Worm (Caenorhabditis elegans) whole organism, late embryonic: ENCODE measurements around the gene Y48A6B.9.
"Not testable (repeated sequence)": the region's sequence is repeated elsewhere in the genome, so short reads cannot be mapped to it uniquely, and the experiment has no call there.

Source experiments
- C38D4.7 ChIP-seq: fragments of 200-800 bp; sonication (Bioruptor generic); optimal IDR thresholded peaks from 2 replicates; lab custom pipeline; 2018; ENCODE audit warnings: mild to moderate bottlenecking, missing genetic modification characterization, moderate library complexity, missing compliant biosample characterization
- F13H6.1 ChIP-seq: sonication (generic microtip); optimal IDR thresholded peaks from 2 replicates; lab custom pipeline; 2016; ENCODE audit warnings: missing genetic modification characterization, missing compliant biosample characterization
- Y22D7AL.16 ChIP-seq: sonication (generic microtip); optimal IDR thresholded peaks from 2 replicates; lab custom pipeline; 2016; ENCODE audit warnings: missing genetic modification characterization, missing compliant biosample characterization
- ceh-19 ChIP-seq: fragments of 200-800 bp; sonication (Bioruptor generic); optimal IDR thresholded peaks from 2 replicates; lab custom pipeline; 2018; ENCODE audit warnings: mild to moderate bottlenecking, missing genetic modification characterization, missing compliant biosample characterization
- ceh-22 ChIP-seq: sonication (generic microtip); optimal IDR thresholded peaks from 2 replicates; lab custom pipeline; 2017; ENCODE audit warnings: missing biosample characterization, missing genetic modification characterization
- ceh-24 ChIP-seq: sonication (generic microtip); optimal IDR thresholded peaks from 2 replicates; lab custom pipeline; 2016; ENCODE audit warnings: mild to moderate bottlenecking, missing genetic modification characterization, missing compliant biosample characterization
- ceh-30 ChIP-seq: fragments of 150-350 bp; optimal IDR thresholded peaks from 2 replicates; lab custom pipeline; 2014; ENCODE audit warnings: missing biosample characterization, missing genetic modification characterization
- ceh-31 ChIP-seq: sonication (generic microtip); optimal IDR thresholded peaks from 2 replicates; lab custom pipeline; 2016; ENCODE audit warnings: missing genetic modification characterization, missing compliant biosample characterization
- ceh-45 ChIP-seq: fragments of 200-800 bp; sonication (Bioruptor generic); IDR thresholded peaks from 2 replicates; pipeline ENCODE4 v1.3.6; 2022; ENCODE audit warnings: missing genetic modification reagents, missing genetic modification characterization, missing compliant biosample characterization
- ceh-48 ChIP-seq: sonication (generic microtip); optimal IDR thresholded peaks from 2 replicates; lab custom pipeline; 2016; ENCODE audit warnings: missing genetic modification characterization, inconsistent platforms, missing compliant biosample characterization
- ceh-6 ChIP-seq: fragments of 200-800 bp; sonication (Bioruptor generic); optimal IDR thresholded peaks from 2 replicates; lab custom pipeline; 2018; ENCODE audit warnings: mild to moderate bottlenecking, missing genetic modification characterization, missing compliant biosample characterization
- ceh-9 ChIP-seq: sonication (generic microtip); optimal IDR thresholded peaks from 2 replicates; lab custom pipeline; 2016; ENCODE audit warnings: mild to moderate bottlenecking, missing genetic modification characterization, inconsistent platforms, missing compliant biosample characterization
- dmd-4 ChIP-seq: sonication (generic microtip); optimal IDR thresholded peaks from 2 replicates; lab custom pipeline; 2016; ENCODE audit warnings: borderline replicate concordance, missing genetic modification characterization, missing compliant biosample characterization
- elt-2 ChIP-seq: sonication (generic microtip); optimal IDR thresholded peaks from 2 replicates; lab custom pipeline; 2016; ENCODE audit warnings: missing genetic modification reagents, missing genetic modification characterization, missing compliant biosample characterization
- elt-4 ChIP-seq: sonication (generic microtip); optimal IDR thresholded peaks from 2 replicates; lab custom pipeline; 2016; ENCODE audit warnings: missing genetic modification characterization, missing compliant biosample characterization
- ets-4 ChIP-seq: sonication (generic microtip); optimal IDR thresholded peaks from 2 replicates; lab custom pipeline; 2016; ENCODE audit warnings: missing genetic modification characterization, missing compliant biosample characterization
- fax-1 ChIP-seq: sonication (generic microtip); optimal IDR thresholded peaks from 2 replicates; lab custom pipeline; 2016; ENCODE audit warnings: missing genotype, missing genetic modification characterization, missing compliant biosample characterization
- gmeb-2 ChIP-seq: sonication (generic microtip); optimal IDR thresholded peaks from 2 replicates; lab custom pipeline; 2016; ENCODE audit warnings: missing genetic modification characterization, inconsistent platforms, missing compliant biosample characterization
- hlh-13 ChIP-seq: fragments of 200-800 bp; sonication (Bioruptor generic); optimal IDR thresholded peaks from 2 replicates; lab custom pipeline; 2018; ENCODE audit warnings: mild to moderate bottlenecking, missing genetic modification characterization, missing compliant biosample characterization
- lim-6 ChIP-seq: sonication (generic microtip); optimal IDR thresholded peaks from 2 replicates; lab custom pipeline; 2016; ENCODE audit warnings: missing genetic modification characterization, missing compliant biosample characterization
- lin-11 ChIP-seq: fragments of 200-800 bp; sonication (Bioruptor generic); optimal IDR thresholded peaks from 2 replicates; lab custom pipeline; 2018; ENCODE audit warnings: mild to moderate bottlenecking, missing genetic modification characterization, missing compliant biosample characterization
- nfya-1 ChIP-seq: sonication (generic microtip); optimal IDR thresholded peaks from 2 replicates; lab custom pipeline; 2017; ENCODE audit warnings: missing genetic modification characterization, mild to moderate bottlenecking, missing compliant biosample characterization, antibody characterized with exemption, moderate library complexity
- npax-4 ChIP-seq: sonication (generic microtip); optimal IDR thresholded peaks from 2 replicates; lab custom pipeline; 2016; ENCODE audit warnings: missing genetic modification characterization, missing compliant biosample characterization
- odd-2 ChIP-seq: sonication (generic microtip); optimal IDR thresholded peaks from 2 replicates; lab custom pipeline; 2017; ENCODE audit warnings: antibody characterized with exemption, mild to moderate bottlenecking, missing genetic modification characterization, missing compliant biosample characterization
- pag-3 ChIP-seq: sonication (generic microtip); optimal IDR thresholded peaks from 2 replicates; lab custom pipeline; 2016; ENCODE audit warnings: missing compliant biosample characterization, missing genetic modification characterization, borderline replicate concordance
- pax-1 ChIP-seq: fragments of 150-350 bp; optimal IDR thresholded peaks from 2 replicates; lab custom pipeline; 2014; ENCODE audit warnings: missing biosample characterization, missing genetic modification characterization
- pha-4 ChIP-seq: fragments of 150-350 bp; optimal IDR thresholded peaks from 2 replicates; lab custom pipeline; 2018; ENCODE audit warnings: missing biosample characterization, missing genetic modification reagents, missing genetic modification characterization
- pqm-1 ChIP-seq: sonication (generic microtip); optimal IDR thresholded peaks from 2 replicates; lab custom pipeline; 2016; ENCODE audit warnings: missing genetic modification characterization, missing compliant biosample characterization
- pros-1 ChIP-seq: fragments of 150-350 bp; optimal IDR thresholded peaks from 2 replicates; lab custom pipeline; 2014; ENCODE audit warnings: missing biosample characterization, missing genetic modification reagents, missing genetic modification characterization
- ref-2 ChIP-seq: sonication (generic microtip); optimal IDR thresholded peaks from 2 replicates; lab custom pipeline; 2016; ENCODE audit warnings: missing genetic modification characterization, missing compliant biosample characterization
- syd-9 ChIP-seq: sonication (generic microtip); optimal IDR thresholded peaks from 2 replicates; lab custom pipeline; 2016; ENCODE audit warnings: mild to moderate bottlenecking, missing genetic modification characterization, moderate library complexity, missing compliant biosample characterization
- unc-42 ChIP-seq: sonication (generic microtip); optimal IDR thresholded peaks from 2 replicates; lab custom pipeline; 2016; ENCODE audit warnings: missing genotype, missing genetic modification characterization, missing compliant biosample characterization
- unc-55 ChIP-seq: sonication (generic microtip); optimal IDR thresholded peaks from 2 replicates; lab custom pipeline; 2017; ENCODE audit warnings: missing biosample characterization, missing genetic modification reagents, missing genetic modification characterization
- unc-86 ChIP-seq: sonication (generic microtip); optimal IDR thresholded peaks from 2 replicates; lab custom pipeline; 2016; ENCODE audit warnings: missing genetic modification characterization, missing compliant biosample characterization
- zip-5 ChIP-seq: sonication (generic microtip); optimal IDR thresholded peaks from 2 replicates; lab custom pipeline; 2016; ENCODE audit warnings: missing genetic modification characterization, missing compliant biosample characterization

Gene Y48A6B.9

DNA sequence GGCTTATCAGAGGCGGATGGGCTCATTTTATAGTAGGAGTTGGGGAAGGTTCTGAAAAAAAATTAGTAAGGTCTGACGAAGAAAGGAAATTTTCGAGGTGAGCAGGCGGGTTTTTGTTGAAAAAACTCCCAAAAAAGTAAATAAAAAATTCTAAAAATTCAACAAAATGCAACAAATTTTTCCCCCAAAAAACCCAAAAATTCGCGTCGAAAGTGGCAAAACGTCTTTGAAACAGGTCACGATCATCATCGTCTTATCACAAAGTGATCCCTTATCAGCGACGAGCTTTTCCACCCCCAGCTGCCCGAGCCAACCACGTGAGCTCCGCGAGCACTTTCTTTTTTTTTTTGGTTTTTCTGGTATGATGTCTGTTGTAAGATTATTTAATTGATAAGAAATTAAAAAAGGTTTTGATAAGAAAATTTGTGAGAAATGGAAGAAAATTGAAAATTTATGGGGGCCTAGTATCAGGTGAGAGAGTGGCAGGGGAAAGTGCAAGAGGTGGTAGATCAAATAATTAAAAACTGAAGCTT, 6.4 kb upstream of the Y48A6B.9 start, which contains the start of gene Y48A6B.7:
Y48A6B.7 (minus strand) TSS at position 51 of the 533 bp plus-strand sequence.
- TF ChIP-seq npax-4 (tag; lab: Kevin White, UChicago), result no peak
- no peak for TF ChIP-seq lin-11 (tag; lab: Kevin White, UChicago)
- TF ChIP-seq elt-2, result peak; percentile 58
- TF ChIP-seq C38D4.7 (GFP tag; lab: Kevin White, UChicago), result no peak
- peak; percentile 62 for TF ChIP-seq pqm-1

DNA sequence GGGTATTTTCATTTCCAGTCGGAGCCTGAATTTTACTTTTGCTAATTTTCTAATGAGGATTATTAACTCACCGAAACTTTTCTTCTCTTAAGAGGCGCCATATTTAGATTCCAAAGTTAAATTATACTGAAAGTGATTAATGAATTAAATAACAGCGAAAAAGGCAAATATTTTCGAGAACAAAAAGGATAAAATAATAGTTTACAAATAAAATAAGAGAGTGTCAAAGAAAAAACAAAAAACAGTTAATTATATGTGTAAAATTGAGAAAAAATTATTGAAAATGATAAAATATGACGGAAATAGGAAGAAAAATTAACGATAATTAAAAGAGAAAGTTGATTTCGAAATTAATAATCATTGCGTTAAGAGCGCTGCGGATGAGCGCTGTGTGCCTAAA, 3.6 kb upstream of the Y48A6B.9 start, which contains the start of gene Y48A6B.8:
Y48A6B.8 (minus strand) TSS at position 101 of the 400 bp plus-strand sequence.
- TF ChIP-seq ref-2 (tag; lab: Kevin White, UChicago); ceh-45 (GFP tag; lab: Robert Waterston, UW); ceh-24 (tag; lab: Kevin White, UChicago): not testable (repeated sequence)

DNA sequence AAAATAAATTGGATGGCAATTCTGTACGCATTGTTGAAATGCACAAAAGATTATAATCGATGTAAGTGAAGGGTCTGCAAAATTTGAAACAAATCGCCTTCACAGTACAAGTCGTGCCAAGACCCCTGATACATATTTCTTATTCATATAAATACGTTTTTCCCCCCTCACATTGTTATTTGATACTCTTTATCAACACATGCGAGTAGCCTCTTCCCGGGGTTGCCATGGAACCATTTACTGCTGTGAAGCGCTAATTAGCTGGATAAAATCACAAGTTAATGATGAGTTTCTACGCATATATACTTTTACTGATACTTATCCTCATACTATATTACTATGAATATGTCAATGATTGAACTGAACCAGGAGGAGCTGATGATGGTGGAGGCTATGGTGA, 1.7 kb upstream of the Y48A6B.9 start, which contains the start of gene Y48A6B.14:
Y48A6B.14 (plus strand) TSS at position 301 of the 400 bp plus-strand sequence.
- TF ChIP-seq gmeb-2 (no peak), pax-1 (tag; lab: Kevin White, UChicago) (no peak), hlh-13 (GFP tag; lab: Kevin White, UChicago) (no peak), pag-3 (no peak), Y22D7AL.16 (tag; lab: Kevin White, UChicago) (no peak), F13H6.1 (tag; lab: Kevin White, UChicago) (no peak), ceh-45 (GFP tag; lab: Robert Waterston, UW) (no peak), ceh-22 (tag; lab: Kevin White, UChicago) (no peak), unc-55 (no peak), zip-5 (tag; lab: Kevin White, UChicago) (no peak), pha-4 (no peak), ceh-6 (GFP tag; lab: Kevin White, UChicago) (no peak), elt-4 (tag; lab: Kevin White, UChicago) (no peak), pros-1 (no peak)

DNA sequence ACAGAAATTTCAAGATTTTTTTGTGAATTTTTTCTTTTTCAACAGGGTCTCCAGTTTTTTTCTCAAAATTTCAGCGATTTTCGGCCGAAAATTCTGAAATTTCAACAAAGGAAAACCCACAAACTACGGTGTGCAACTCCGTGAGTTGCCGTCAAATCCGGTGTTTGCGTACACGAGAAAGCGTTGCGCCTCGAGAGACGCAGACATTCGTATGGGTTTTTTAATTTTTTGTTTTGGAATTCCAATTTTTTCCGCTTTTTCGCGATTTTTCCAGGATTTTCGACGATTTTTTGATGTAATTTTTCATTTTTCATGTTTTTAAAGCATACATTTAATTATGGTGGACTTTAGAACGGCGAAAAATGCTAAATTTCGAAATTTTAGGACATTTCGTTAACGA, 3.2 kb downstream of the Y48A6B.9 start:
- TF ChIP-seq pax-1 (tag; lab: Kevin White, UChicago) (peak; percentile 41), unc-55 (peak; percentile 48), unc-42 (tag; lab: Kevin White, UChicago) (peak; percentile 6), fax-1 (tag; lab: Kevin White, UChicago) (no peak), ceh-31 (tag; lab: Kevin White, UChicago) (peak; percentile 21), unc-86 (tag; lab: Kevin White, UChicago) (peak; percentile 1), lim-6 (no peak), nfya-1 (tag; lab: Kevin White, UChicago) (peak; percentile 61), zip-5 (tag; lab: Kevin White, UChicago) (no peak), syd-9 (tag; lab: Kevin White, UChicago) (no peak)
- TF ChIP-seq, all 69 proteins: peak for 6

DNA sequence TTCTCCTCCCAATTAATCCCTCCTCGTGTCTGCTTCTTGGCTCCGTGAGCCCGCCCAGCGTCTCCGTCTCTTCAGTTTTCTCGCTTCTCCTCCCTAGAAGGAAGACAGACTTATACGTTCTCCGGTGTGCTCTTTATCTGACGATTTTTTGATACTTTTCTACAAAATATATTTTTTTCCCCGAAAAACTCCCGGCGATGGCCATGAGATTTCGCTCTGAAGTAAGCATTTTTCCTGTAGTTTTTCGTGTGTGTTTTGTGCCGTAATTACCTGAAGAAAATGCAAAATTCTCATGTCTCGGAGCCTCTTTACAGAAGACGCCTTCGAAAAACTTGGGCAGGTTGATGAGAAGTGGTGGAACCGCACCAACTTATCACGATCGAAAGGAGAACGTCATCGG, 3.7 kb downstream of the Y48A6B.9 start, which contains the start of gene spat-2:
spat-2 (plus strand) TSS at position 301 of the 400 bp plus-strand sequence.
- TF ChIP-seq ceh-19 (GFP tag; lab: Kevin White, UChicago) (no peak), dmd-4 (tag; lab: Kevin White, UChicago) (no peak), pax-1 (tag; lab: Kevin White, UChicago) (no peak), ceh-6 (GFP tag; lab: Kevin White, UChicago) (no peak), odd-2 (tag; lab: Kevin White, UChicago) (no peak), zip-5 (tag; lab: Kevin White, UChicago) (no peak), ceh-9 (no peak), unc-42 (tag; lab: Kevin White, UChicago) (no peak), ceh-22 (tag; lab: Kevin White, UChicago) (no peak), pag-3 (no peak), ets-4 (tag; lab: Kevin White, UChicago) (no peak), ceh-30 (tag; lab: Kevin White, UChicago) (no peak), ceh-48 (tag; lab: Kevin White, UChicago) (no peak)
- TF ChIP-seq, all 69 proteins: peak for 0
